Fruit fly (Drosophila melanogaster) S2 (cell line): ENCODE results near the gene yin.
A peak's percentile ranks its signal among the peaks of the same experiment; 100 is the strongest.

Source experiments
- CG8478 ChIP-seq: fragments of >200 bp; optimal IDR thresholded peaks from 2 replicates; lab custom pipeline; 2018
- CTCF ChIP-seq, 2 experiments: fragments of >200 bp; optimal IDR thresholded peaks; 2 replicates each; lab custom pipeline; 2018

The yin gene

dm6 chrX:3861183-3861582 lies 10.6 kb downstream of the yin start:
- TF ChIP-seq CG8478 (lab: Kevin White, UChicago) (peak; percentile 84), CTCF (optimal IDR thresholded peaks at IDR 0.05; lab: Kevin White, UChicago) (peak; percentile 44 to 57)

- TF ChIP-seq CTCF (optimal IDR thresholded peaks at IDR 0.05; lab: Kevin White, UChicago) (no peak), CG8478 (lab: Kevin White, UChicago) (no peak)
These were observed 22.2 kb downstream of the yin start for dm6 chrX:3849419-3850028.

- no peak for TF ChIP-seq CG8478 (lab: Kevin White, UChicago)
- no peak for TF ChIP-seq CTCF (optimal IDR thresholded peaks at IDR 0.05; lab: Kevin White, UChicago)
These were observed 25.3 kb downstream of the yin start for dm6 chrX:3846393-3846792.

- TF ChIP-seq CTCF (optimal IDR thresholded peaks at IDR 0.05; lab: Kevin White, UChicago) (no peak), CG8478 (lab: Kevin White, UChicago) (no peak)
These were observed 26.2 kb downstream of the yin start for dm6 chrX:3845340-3846161.

DNA sequence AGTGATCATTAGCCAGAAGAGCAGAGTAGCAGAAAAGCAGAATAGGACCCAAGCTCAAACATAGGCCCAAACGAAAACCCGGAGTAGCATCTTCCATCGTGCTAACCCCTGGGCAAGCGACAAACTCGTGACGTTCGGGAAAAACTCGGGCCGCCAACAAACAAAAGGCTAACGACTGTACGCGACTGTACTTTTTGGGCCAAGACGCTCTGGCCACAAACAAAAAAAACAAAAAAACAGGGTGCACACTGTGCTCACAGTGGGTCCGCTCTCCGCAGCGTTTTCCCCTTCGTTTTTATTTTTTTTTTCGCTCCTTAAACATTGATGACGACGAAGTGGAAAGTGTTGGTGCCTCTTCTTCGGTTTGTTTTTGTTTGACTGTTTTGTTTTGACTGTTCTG lies 28.8 kb downstream of the yin start:
- no peak for TF ChIP-seq CTCF (optimal IDR thresholded peaks at IDR 0.05; lab: Kevin White, UChicago)

dm6 chrX:3840962-3841361 lies 30.8 kb downstream of the yin start:
- TF ChIP-seq CG8478 (lab: Kevin White, UChicago) (no peak), CTCF (optimal IDR thresholded peaks at IDR 0.05; lab: Kevin White, UChicago) (peak in 1 of 2 experiments; percentile 3)

DNA sequence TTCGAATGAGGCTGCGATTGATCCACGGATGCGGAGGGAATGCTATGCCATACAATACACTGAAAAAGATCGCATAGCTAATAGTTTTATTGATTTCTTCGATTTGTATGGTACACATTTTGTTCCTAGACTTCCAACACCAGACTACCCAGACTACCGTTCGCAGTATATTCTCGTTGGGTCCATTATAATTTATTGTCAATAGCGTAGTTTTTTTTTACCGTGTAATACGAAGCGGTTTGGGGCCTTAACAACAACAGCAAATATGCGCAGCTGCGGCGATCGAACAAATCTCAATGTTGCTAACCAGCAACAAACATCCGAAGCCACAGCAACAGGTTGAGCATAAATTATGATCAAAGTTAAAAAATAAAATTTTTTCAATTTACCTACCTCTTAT lies 33.1 kb downstream of the yin start:
- TF ChIP-seq CG8478 (lab: Kevin White, UChicago) (no peak), CTCF (optimal IDR thresholded peaks at IDR 0.05; lab: Kevin White, UChicago) (no peak)

dm6 chrX:3837628-3838027 lies 34.1 kb downstream of the yin start:
- TF ChIP-seq CTCF (optimal IDR thresholded peaks at IDR 0.05; lab: Kevin White, UChicago) = no peak
- TF ChIP-seq CG8478 (lab: Kevin White, UChicago) = no peak

- TF ChIP-seq CG8478 (lab: Kevin White, UChicago) = no peak
- TF ChIP-seq CTCF (optimal IDR thresholded peaks at IDR 0.05; lab: Kevin White, UChicago) = no peak
These were observed 35.9 kb downstream of the yin start for dm6 chrX:3835764-3836342.

DNA sequence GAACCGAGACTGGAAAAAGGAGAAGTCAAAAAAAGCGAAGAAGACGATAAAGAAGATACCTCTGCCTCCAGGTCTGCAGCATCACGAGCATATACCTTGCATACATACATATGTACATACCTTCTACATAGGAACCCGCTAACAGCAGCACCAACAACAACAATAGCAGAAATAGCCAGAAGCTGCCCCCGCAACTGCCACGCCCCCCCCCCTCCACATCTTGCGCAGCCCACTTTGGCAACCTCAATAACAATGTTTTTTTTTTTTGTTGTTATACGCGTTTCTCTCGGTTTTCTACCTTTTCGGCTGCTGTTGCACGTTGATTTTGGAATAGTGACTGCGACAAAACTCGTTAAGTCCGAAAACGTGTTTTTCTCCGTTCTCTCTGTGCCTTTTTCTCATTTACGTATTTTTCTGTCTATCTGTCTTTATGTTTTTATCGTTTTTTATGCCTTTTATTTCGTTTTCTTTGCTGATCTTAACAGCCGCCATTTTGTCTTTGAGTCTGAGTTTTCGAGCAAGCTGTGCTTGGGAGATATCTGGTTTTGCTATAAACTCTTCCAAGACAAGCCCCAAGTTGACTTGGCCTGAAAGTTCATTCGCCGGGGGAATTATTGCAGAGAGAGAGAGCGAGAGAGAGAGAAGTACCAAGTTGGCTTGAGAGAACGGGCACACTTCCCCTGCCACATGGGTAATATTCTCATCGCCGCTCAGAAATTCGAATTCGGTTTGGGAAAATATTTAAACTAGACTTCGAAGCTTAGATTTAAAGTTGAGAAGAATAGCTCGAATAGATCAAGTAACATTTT lies 36.6 kb downstream of the yin start:
- TF ChIP-seq CTCF (optimal IDR thresholded peaks at IDR 0.05; lab: Kevin White, UChicago) (no peak), CG8478 (lab: Kevin White, UChicago) (no peak)

- TF ChIP-seq CG8478 (lab: Kevin White, UChicago) = no peak
- TF ChIP-seq CTCF (optimal IDR thresholded peaks at IDR 0.05; lab: Kevin White, UChicago) = no peak
These were observed 38.6 kb downstream of the yin start for dm6 chrX:3833109-3833657.

DNA sequence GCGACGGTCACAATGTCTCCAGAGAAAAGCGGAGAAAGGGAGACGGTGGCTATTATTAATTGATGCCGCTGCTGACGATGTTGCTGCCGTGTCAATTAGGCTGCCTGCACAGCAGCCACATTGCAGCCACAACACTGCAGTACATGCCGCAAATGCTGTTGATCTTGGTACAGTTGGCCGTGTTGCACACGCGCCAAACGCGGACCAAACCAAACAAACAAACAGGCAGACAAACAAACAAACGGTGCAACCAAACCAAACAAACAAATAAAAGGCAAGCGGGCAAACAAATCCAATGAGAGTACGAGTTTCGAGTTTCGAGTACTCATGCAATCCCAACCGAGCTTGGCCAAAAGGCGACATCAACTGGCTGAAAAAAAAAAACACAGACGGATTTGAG lies 39.5 kb downstream of the yin start:
- TF ChIP-seq CG8478 (lab: Kevin White, UChicago) = no peak
- no peak for TF ChIP-seq CTCF (optimal IDR thresholded peaks at IDR 0.05; lab: Kevin White, UChicago)

DNA sequence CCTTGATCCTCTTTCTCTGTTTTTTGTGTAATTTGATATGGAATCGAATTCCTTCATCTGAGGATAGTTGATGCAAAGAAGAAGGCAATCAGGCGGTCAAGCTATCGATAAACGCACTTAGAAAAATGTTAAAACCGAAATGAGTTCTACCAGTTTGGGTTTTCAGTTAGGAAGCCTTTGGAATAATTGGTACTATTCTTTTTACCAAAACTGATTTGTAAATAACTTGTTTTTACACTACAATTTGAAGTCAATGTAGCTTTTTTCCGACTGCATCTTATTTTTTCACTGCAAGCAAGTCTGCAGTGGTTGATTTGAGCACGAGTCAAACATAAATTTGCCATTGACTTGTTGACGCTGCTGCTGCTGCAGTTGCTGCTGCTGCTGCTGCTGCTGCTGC lies 40.0 kb downstream of the yin start:
- TF ChIP-seq CTCF (optimal IDR thresholded peaks at IDR 0.05; lab: Kevin White, UChicago) (no peak), CG8478 (lab: Kevin White, UChicago) (no peak)

DNA sequence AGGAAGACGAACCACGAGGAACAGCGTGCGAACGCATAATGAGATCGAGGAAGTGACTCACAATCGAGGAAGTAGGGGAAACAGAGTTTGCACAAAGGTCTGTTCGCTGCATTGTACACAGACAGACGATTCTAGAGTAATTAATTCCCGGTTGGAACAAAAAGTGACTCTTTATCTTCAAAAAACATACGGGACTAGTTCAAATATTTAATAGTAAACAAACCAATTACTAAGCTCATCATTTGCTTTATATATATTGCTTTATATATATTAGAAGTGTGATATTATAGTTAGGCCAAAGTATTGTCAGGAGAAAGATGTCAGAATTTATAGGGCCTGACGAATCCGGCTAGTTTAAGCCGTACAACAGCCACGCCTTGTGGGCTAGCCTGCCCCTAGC lies 43.8 kb downstream of the yin start, which contains the start of gene CG2901:
CG2901 (plus strand) TSS at position 301 of the 400 bp plus-strand sequence.
- TF ChIP-seq CTCF (optimal IDR thresholded peaks at IDR 0.05; lab: Kevin White, UChicago) = no peak
- TF ChIP-seq CG8478 (lab: Kevin White, UChicago) = no peak
